Worm (Caenorhabditis elegans) whole organism, L1 larva: ENCODE results near the gene srh-82.

Experiments
- ceh-82 ChIP-seq, 3 experiments: fragments of 150-350 bp in 1 of 3; sonication (generic microtip) in 2 of 3; optimal IDR thresholded peaks; 2 replicates each; lab custom pipeline; 2014 to 2017; ENCODE audit warnings: missing biosample characterization in 3 of 3, missing genetic modification characterization in 3 of 3
- dpl-1 ChIP-seq, 3 experiments: fragments of 150-350 bp in 2 of 3; sonication (generic microtip) in 1 of 3; optimal IDR thresholded peaks; 2 replicates each; lab custom pipeline; 2014 to 2017; ENCODE audit warnings: missing biosample characterization in 3 of 3, missing genetic modification characterization in 3 of 3, missing genetic modification reagents in 3 of 3
- lsy-2 ChIP-seq, 2 experiments: fragments of 150-350 bp; optimal IDR thresholded peaks; 2 replicates each; lab custom pipeline; 2014; ENCODE audit warnings: missing biosample characterization in 2 of 2, missing genetic modification characterization in 2 of 2
- mdl-1 ChIP-seq, 2 experiments: fragments of 150-350 bp; optimal IDR thresholded peaks; 2 replicates each; lab custom pipeline; 2014 to 2017; ENCODE audit warnings: missing biosample characterization in 2 of 2, missing genetic modification characterization in 2 of 2, inconsistent platforms in 1 of 2
- pqm-1 ChIP-seq: sonication (generic microtip); optimal IDR thresholded peaks from 3 replicates; lab custom pipeline; 2017; ENCODE audit warnings: missing biosample characterization, missing genetic modification characterization
- vab-15 ChIP-seq: sonication (generic microtip); optimal IDR thresholded peaks from 2 replicates; lab custom pipeline; 2017; ENCODE audit warnings: missing genotype, mild to moderate bottlenecking, missing genetic modification characterization, missing compliant biosample characterization

- TF ChIP-seq ceh-82 (tag; optimal IDR thresholded peaks at IDR 0.05; lab: Kevin White, UChicago) (no peak), lsy-2 (tag; optimal IDR thresholded peaks at IDR 0.05; lab: Kevin White, UChicago) (no peak), mdl-1 (tag; optimal IDR thresholded peaks at IDR 0.05; lab: Kevin White, UChicago) (no peak), vab-15 (no peak), pqm-1 (tag; lab: Kevin White, UChicago) (no peak), dpl-1 (GFP tag; optimal IDR thresholded peaks at IDR 0.05; lab: Kevin White, UChicago) (no peak)
Observed at ce11 chrV:122750-123149, 22.1 kb upstream of the srh-82 start, which contains the start of gene cgp-1.
